Worm (Caenorhabditis elegans) whole organism, L4 larva: ENCODE measurements around the gene kcnl-1.

Experiments used
- D1046.2 ChIP-seq: fragments of 200-800 bp; sonication (Bioruptor generic); IDR thresholded peaks from 2 replicates; pipeline ENCODE4 v1.3.6; 2022; ENCODE audit warnings: missing genetic modification characterization, missing compliant biosample characterization
- T20F7.1 ChIP-seq: fragments of 200-800 bp; sonication (Bioruptor generic); optimal IDR thresholded peaks from 2 replicates; lab custom pipeline; 2018; ENCODE audit warnings: mild to moderate bottlenecking, missing genetic modification characterization, missing compliant biosample characterization
- T26A8.4 ChIP-seq: fragments of 200-800 bp; sonication (Bioruptor generic); IDR thresholded peaks from 2 replicates; pipeline ENCODE4 v1.3.6; 2022; ENCODE audit warnings: missing genetic modification characterization, missing compliant biosample characterization
- Y75B8A.6 ChIP-seq: fragments of 200-800 bp; sonication (Bioruptor generic); IDR thresholded peaks from 2 replicates; pipeline ENCODE4 v1.3.6; 2022; ENCODE audit warnings: missing genetic modification reagents, missing genetic modification characterization, missing compliant biosample characterization
- ZK337.2 ChIP-seq: fragments of 200-800 bp; sonication (Bioruptor generic); IDR thresholded peaks from 2 replicates; pipeline ENCODE4 v1.3.6; 2022; ENCODE audit warnings: missing genetic modification reagents, missing genetic modification characterization, missing compliant biosample characterization
- arid-1 ChIP-seq: fragments of 200-800 bp; sonication (Bioruptor generic); conservative IDR thresholded peaks from 2 replicates; pipeline ENCODE4 v1.3.6; 2022; ENCODE audit warnings: missing genetic modification reagents, missing genetic modification characterization, missing compliant biosample characterization
- ceh-28 ChIP-seq: fragments of 150-350 bp; optimal IDR thresholded peaks from 2 replicates; lab custom pipeline; 2014; ENCODE audit warnings: missing biosample characterization, missing genetic modification reagents, missing genetic modification characterization
- ceh-82 ChIP-seq: sonication (generic microtip); optimal IDR thresholded peaks from 2 replicates; lab custom pipeline; 2017; ENCODE audit warnings: missing biosample characterization, missing genetic modification characterization
- ctbp-1 ChIP-seq: fragments of 200-800 bp; sonication (Bioruptor generic); IDR thresholded peaks from 2 replicates; pipeline ENCODE4 v1.3.6; 2022; ENCODE audit warnings: missing genetic modification reagents, missing genetic modification characterization, missing compliant biosample characterization
- daf-16 ChIP-seq, 3 experiments: sonication (generic microtip); optimal IDR thresholded peaks; 2 replicates each; lab custom pipeline; 2016 to 2017; ENCODE audit warnings: missing genetic modification characterization in 3 of 3, missing genetic modification reagents in 3 of 3, mild to moderate bottlenecking in 2 of 3, missing compliant biosample characterization in 2 of 3, missing biosample characterization in 1 of 3, moderate library complexity in 1 of 3
- dmd-6 ChIP-seq: fragments of 200-800 bp; sonication (Bioruptor generic); IDR thresholded peaks from 2 replicates; pipeline ENCODE4 v1.3.6; 2022; ENCODE audit warnings: missing genetic modification reagents, missing genetic modification characterization, missing compliant biosample characterization
- dpl-1 ChIP-seq: fragments of 150-350 bp; optimal IDR thresholded peaks from 2 replicates; lab custom pipeline; 2014; ENCODE audit warnings: missing biosample characterization, missing genetic modification reagents, missing genetic modification characterization
- dve-1 ChIP-seq: sonication (generic microtip); optimal IDR thresholded peaks from 2 replicates; lab custom pipeline; 2017; ENCODE audit warnings: antibody characterized with exemption, mild to moderate bottlenecking, missing genetic modification characterization, missing compliant biosample characterization; ENCODE audit not compliant: insufficient read depth
- egl-43 ChIP-seq: fragments of 200-800 bp; sonication (Bioruptor generic); IDR thresholded peaks from 2 replicates; pipeline ENCODE4 v1.3.6; 2022; ENCODE audit warnings: missing genetic modification reagents, missing genetic modification characterization, missing compliant biosample characterization
- fkh-10 ChIP-seq: fragments of 150-350 bp; optimal IDR thresholded peaks from 2 replicates; lab custom pipeline; 2014; ENCODE audit warnings: missing biosample characterization, missing genetic modification reagents, missing genetic modification characterization
- fos-1 ChIP-seq: fragments of 150-350 bp; optimal IDR thresholded peaks from 2 replicates; lab custom pipeline; 2014; ENCODE audit warnings: missing biosample characterization, missing genetic modification characterization
- hif-1 ChIP-seq, 2 experiments: sonication (generic microtip); optimal IDR thresholded peaks; 2 replicates each; lab custom pipeline; 2016 to 2017; ENCODE audit warnings: missing compliant biosample characterization in 2 of 2, missing genetic modification characterization in 2 of 2, missing genetic modification reagents in 2 of 2, missing genotype in 2 of 2, mild to moderate bottlenecking in 1 of 2
- hlh-30 ChIP-seq: sonication (generic microtip); optimal IDR thresholded peaks from 2 replicates; lab custom pipeline; 2017; ENCODE audit warnings: antibody characterized with exemption, mild to moderate bottlenecking, missing genetic modification characterization, missing compliant biosample characterization; ENCODE audit not compliant: insufficient read depth
- lin-1 ChIP-seq: fragments of 200-800 bp; sonication (Bioruptor generic); IDR thresholded peaks from 2 replicates; pipeline ENCODE4 v1.3.6; 2022; ENCODE audit warnings: missing genetic modification reagents, missing genetic modification characterization, missing compliant biosample characterization
- lin-38 ChIP-seq: fragments of 200-800 bp; sonication (Bioruptor generic); IDR thresholded peaks from 2 replicates; pipeline ENCODE4 v1.3.6; 2022; ENCODE audit warnings: missing genetic modification reagents, missing genetic modification characterization, missing compliant biosample characterization
- madf-5 ChIP-seq, 2 experiments: fragments of 200-800 bp; sonication (Bioruptor generic); IDR thresholded peaks; 2 replicates each; pipeline ENCODE4 v1.3.6; 2022; ENCODE audit warnings: missing compliant biosample characterization in 2 of 2, missing genetic modification characterization in 2 of 2
- madf-9 ChIP-seq: fragments of 200-800 bp; sonication (Bioruptor generic); conservative IDR thresholded peaks from 2 replicates; pipeline ENCODE4 v1.3.6; 2022; ENCODE audit warnings: missing genetic modification reagents, missing genetic modification characterization, missing compliant biosample characterization
- mdl-1 ChIP-seq, 2 experiments: fragments of 150-350 bp in 1 of 2; sonication (generic microtip) in 1 of 2; optimal IDR thresholded peaks; 2 replicates each; lab custom pipeline; 2014 to 2017; ENCODE audit warnings: missing biosample characterization in 2 of 2, missing genetic modification characterization in 2 of 2
- mep-1 ChIP-seq: fragments of 150-350 bp; sonication (generic microtip); optimal IDR thresholded peaks from 3 replicates; lab custom pipeline; 2014; ENCODE audit warnings: missing biosample characterization, missing genetic modification characterization
- mes-2 ChIP-seq: sonication (generic microtip); optimal IDR thresholded peaks from 2 replicates; lab custom pipeline; 2016; ENCODE audit warnings: missing genotype, mild to moderate bottlenecking, missing genetic modification characterization, missing compliant biosample characterization; ENCODE audit not compliant: poor library complexity, severe bottlenecking
- mxl-3 ChIP-seq: fragments of 200-800 bp; sonication (Bioruptor generic); optimal IDR thresholded peaks from 2 replicates; lab custom pipeline; 2018; ENCODE audit warnings: mild to moderate bottlenecking, missing genetic modification characterization, missing compliant biosample characterization
- nhr-25 ChIP-seq: sonication (generic microtip); optimal IDR thresholded peaks from 2 replicates; lab custom pipeline; 2017; ENCODE audit warnings: missing genetic modification characterization, mild to moderate bottlenecking, missing compliant biosample characterization, antibody characterized with exemption, moderate library complexity, borderline replicate concordance; ENCODE audit not compliant: insufficient read depth
- nhr-41 ChIP-seq: fragments of 200-800 bp; sonication (Bioruptor generic); IDR thresholded peaks from 2 replicates; pipeline ENCODE4 v1.3.6; 2022; ENCODE audit warnings: missing genetic modification reagents, missing genetic modification characterization, missing compliant biosample characterization
- nhr-42 ChIP-seq: fragments of 200-800 bp; sonication (Bioruptor generic); IDR thresholded peaks from 2 replicates; pipeline ENCODE4 v1.3.6; 2022; ENCODE audit warnings: missing genetic modification characterization, missing compliant biosample characterization
- nhr-6 ChIP-seq: fragments of 150-350 bp; optimal IDR thresholded peaks from 2 replicates; lab custom pipeline; 2014; ENCODE audit warnings: missing biosample characterization, missing genetic modification characterization
- saeg-2 ChIP-seq: fragments of 200-800 bp; sonication (Bioruptor generic); IDR thresholded peaks from 2 replicates; pipeline ENCODE4 v1.3.6; 2022; ENCODE audit warnings: missing genetic modification reagents, missing genetic modification characterization, missing compliant biosample characterization
- set-16 ChIP-seq: fragments of 200-800 bp; sonication (Bioruptor generic); IDR thresholded peaks from 2 replicates; pipeline ENCODE4 v1.3.6; 2022; ENCODE audit warnings: missing genetic modification reagents, missing genetic modification characterization, missing compliant biosample characterization
- snpc-4 ChIP-seq: fragments of 150-350 bp; optimal IDR thresholded peaks from 2 replicates; lab custom pipeline; 2014; ENCODE audit warnings: missing biosample characterization, missing genetic modification characterization
- unc-62 ChIP-seq, 3 experiments: fragments of 150-350 bp in 1 of 3; sonication (generic microtip); optimal IDR thresholded peaks in 2 of 3; peaks in 1 of 3; 1 replicate in 1 of 3; 2 replicates in 2 of 3; lab custom pipeline; 2014 to 2017; ENCODE audit warnings: missing biosample characterization in 3 of 3, missing genetic modification characterization in 3 of 3, missing genetic modification reagents in 3 of 3, missing genotype in 1 of 3
- vab-7 ChIP-seq: fragments of 200-800 bp; sonication (Bioruptor generic); IDR thresholded peaks from 2 replicates; pipeline ENCODE4 v1.3.6; 2022; ENCODE audit warnings: missing genetic modification reagents, missing genetic modification characterization, missing compliant biosample characterization
- zip-11 ChIP-seq: fragments of 200-800 bp; sonication (Bioruptor generic); IDR thresholded peaks from 2 replicates; pipeline ENCODE4 v1.3.6; 2022; ENCODE audit warnings: missing genetic modification characterization, missing compliant biosample characterization
- zip-2 ChIP-seq: fragments of 150-350 bp; optimal IDR thresholded peaks from 2 replicates; lab custom pipeline; 2014; ENCODE audit warnings: missing biosample characterization, missing genetic modification characterization

Gene kcnl-1

ce11 chrV:19622440-19622914 is 57.3 kb downstream of the kcnl-1 start, which contains the start of gene Y43F8C.3 (continued):
- TF ChIP-seq dve-1 (tag; lab: Kevin White, UChicago) (peak; percentile 67), arid-1 (0 out of 2 replicates have a peak, but pooled peaks have one; percentile 47), ctbp-1 (no peak; the same call in 1 of the 2 replicates), mep-1 (tag; lab: Kevin White, UChicago) (peak; percentile 88), vab-7 (GFP tag; lab: Robert Waterston, UW) (0 out of 2 replicates have a peak, but pooled peaks have one; percentile 5), Y75B8A.6 (GFP tag; lab: Robert Waterston, UW) (no peak), dmd-6 (GFP tag; lab: Robert Waterston, UW) (peak; percentile 57), hif-1 (tag; optimal IDR thresholded peaks at IDR 0.05; lab: Kevin White, UChicago) (peak in 1 of 2 experiments; percentile 46), lin-1 (peak; percentile 34; the same call in 1 of the 2 replicates), fos-1 (tag; lab: Kevin White, UChicago) (no peak), fkh-10 (GFP tag; lab: Kevin White, UChicago) (peak; percentile 47), set-16 (GFP tag; lab: Robert Waterston, UW) (peak; percentile 98), T20F7.1 (no peak), mxl-3 (GFP tag; lab: Kevin White, UChicago) (peak; percentile 82), nhr-41 (GFP tag; lab: Robert Waterston, UW) (no peak), ceh-82 (tag; lab: Kevin White, UChicago) (no peak), mdl-1 (tag; optimal IDR thresholded peaks at IDR 0.05; lab: Kevin White, UChicago) (peak; percentile 26 to 86), saeg-2 (GFP tag; lab: Robert Waterston, UW) (no peak), dpl-1 (GFP tag; lab: Kevin White, UChicago) (peak; percentile 13), madf-9 (GFP tag; lab: Robert Waterston, UW) (0 out of 2 replicates have a peak, but pooled peaks have one; percentile 48), T26A8.4 (GFP tag; lab: Robert Waterston, UW) (peak; percentile 58; the same call in 1 of the 2 replicates), nhr-6 (tag; lab: Kevin White, UChicago) (peak; percentile 74), egl-43 (GFP tag; lab: Robert Waterston, UW) (peak; percentile 73), hlh-30 (tag; lab: Kevin White, UChicago) (peak; percentile 89), unc-62 (GFP tag; optimal IDR thresholded peaks at IDR 0.05 in 1 of 2; lab: Kevin White, UChicago) (peak in 1 of 2 experiments; percentile 91), unc-62 (tag; optimal IDR thresholded peaks at IDR 0.05; lab: Kevin White, UChicago) (no peak), ZK337.2 (GFP tag; lab: Robert Waterston, UW) (0 out of 2 replicates have a peak, but pooled peaks have one; percentile 4), D1046.2 (GFP tag; lab: Robert Waterston, UW) (no peak), ceh-28 (peak; percentile 8), snpc-4 (no peak), lin-38 (0 out of 2 replicates have a peak, but pooled peaks have one; percentile 22), zip-11 (GFP tag; lab: Robert Waterston, UW) (no peak)

ce11 chrV:19623523-19624312 is 58.5 kb downstream of the kcnl-1 start:
- TF ChIP-seq mes-2 (tag; lab: Kevin White, UChicago) (no peak), daf-16 (GFP tag; optimal IDR thresholded peaks at IDR 0.05; lab: Kevin White, UChicago) (no peak), daf-16 (tag; optimal IDR thresholded peaks at IDR 0.05; lab: Kevin White, UChicago) (peak; percentile 16)

ce11 chrV:19624749-19625148 is 59.6 kb downstream of the kcnl-1 start, which contains the start of gene dyf-19:
Gene dyf-19 (plus strand): TSS chrV:19625049.
- no peak for TF ChIP-seq nhr-42
- no peak for TF ChIP-seq daf-16 (GFP tag; optimal IDR thresholded peaks at IDR 0.05; lab: Kevin White, UChicago)
- TF ChIP-seq daf-16 (tag; optimal IDR thresholded peaks at IDR 0.05; lab: Kevin White, UChicago), result no peak
- no peak for TF ChIP-seq nhr-25 (tag; lab: Kevin White, UChicago)
- no peak for TF ChIP-seq fkh-10 (GFP tag; lab: Kevin White, UChicago)
- no peak for TF ChIP-seq madf-5 (GFP tag; IDR thresholded peaks at IDR 0.05; lab: Robert Waterston, UW)
- TF ChIP-seq zip-2 (tag; lab: Kevin White, UChicago), result no peak
